Fruit fly (Drosophila melanogaster) whole organism, embryonic: Measurements from ENCODE around the gene CG6847.

Experiments
- Ada2b ChIP-seq: fragments of 200-800 bp; sonication (Bioruptor generic); IDR thresholded peaks from 2 replicates; pipeline ENCODE4 v1.3.6; 2022; ENCODE audit warnings: missing biosample characterization, missing genetic modification characterization
- Adf1 ChIP-seq: fragments of 200-800 bp; sonication (Bioruptor generic); IDR thresholded peaks from 2 replicates; pipeline ENCODE4 v1.3.6; 2022; ENCODE audit warnings: missing biosample characterization, missing genetic modification characterization
- CG10543 ChIP-seq: fragments of 200-800 bp; sonication (Bioruptor generic); optimal IDR thresholded peaks from 3 replicates; lab custom pipeline; 2017; ENCODE audit warnings: missing biosample characterization, mild to moderate bottlenecking, missing genetic modification characterization, moderate library complexity
- CG12769 ChIP-seq: fragments of 200-800 bp; sonication (Bioruptor generic); optimal IDR thresholded peaks from 2 replicates; lab custom pipeline; 2019; ENCODE audit warnings: missing biosample characterization, mild to moderate bottlenecking, missing genetic modification characterization, moderate library complexity
- CG13296 ChIP-seq: fragments of 200-800 bp; sonication (Bioruptor generic); optimal IDR thresholded peaks from 3 replicates; lab custom pipeline; 2018; ENCODE audit warnings: missing biosample characterization, mild to moderate bottlenecking, missing genetic modification characterization
- CG15479 ChIP-seq: fragments of 200-800 bp; sonication (Bioruptor generic); optimal IDR thresholded peaks from 3 replicates; lab custom pipeline; 2019; ENCODE audit warnings: missing biosample characterization, mild to moderate bottlenecking, missing genetic modification characterization, moderate library complexity
- CG17186 ChIP-seq: fragments of 200-800 bp; sonication (Bioruptor generic); optimal IDR thresholded peaks from 3 replicates; lab custom pipeline; 2017; ENCODE audit warnings: missing biosample characterization, missing genetic modification reagents, missing genetic modification characterization
- CG17612 ChIP-seq: fragments of 200-800 bp; sonication (Bioruptor generic); IDR thresholded peaks from 2 replicates; pipeline ENCODE4 v1.3.6; 2022; ENCODE audit warnings: missing biosample characterization, missing genetic modification characterization
- CG2116 ChIP-seq: fragments of 200-800 bp; sonication (Bioruptor generic); optimal IDR thresholded peaks from 3 replicates; lab custom pipeline; 2018; ENCODE audit warnings: missing biosample characterization, mild to moderate bottlenecking, missing genetic modification characterization
- CG30020 ChIP-seq: fragments of 200-800 bp; optimal IDR thresholded peaks from 2 replicates; lab custom pipeline; 2019; ENCODE audit warnings: missing biosample characterization, mild to moderate bottlenecking, missing genetic modification characterization, moderate library complexity
- CG3065 ChIP-seq: fragments of 200-800 bp; sonication (Bioruptor generic); optimal IDR thresholded peaks from 2 replicates; lab custom pipeline; 2016; ENCODE audit warnings: missing biosample characterization, missing genetic modification characterization
- CG3163 ChIP-seq: fragments of 200-800 bp; sonication (Bioruptor generic); optimal IDR thresholded peaks from 3 replicates; lab custom pipeline; 2016; ENCODE audit warnings: missing biosample characterization, missing genetic modification characterization
- CG32532 ChIP-seq: fragments of 200-800 bp; sonication (Bioruptor generic); IDR thresholded peaks from 2 replicates; pipeline ENCODE4 v1.3.6; 2022; ENCODE audit warnings: missing biosample characterization, missing genetic modification characterization
- CG32772 ChIP-seq: fragments of 200-800 bp; sonication (Bioruptor generic); IDR thresholded peaks from 2 replicates; pipeline ENCODE4 v1.3.6; 2022; ENCODE audit warnings: missing biosample characterization, missing genetic modification characterization
- CG34224 ChIP-seq: fragments of 200-800 bp; sonication (Bioruptor generic); IDR thresholded peaks from 3 replicates; pipeline ENCODE4 v1.3.6; 2022; ENCODE audit warnings: missing biosample characterization, missing genetic modification characterization; ENCODE audit not compliant: partially characterized antibody
- CG4360 ChIP-seq: fragments of 200-800 bp; sonication (Bioruptor generic); IDR thresholded peaks from 2 replicates; pipeline ENCODE4 v1.3.6; 2022; ENCODE audit warnings: missing biosample characterization, missing genetic modification characterization
- CG6175 ChIP-seq: fragments of 200-800 bp; sonication (Bioruptor generic); IDR thresholded peaks from 3 replicates; pipeline ENCODE4 v1.3.6; 2022; ENCODE audit warnings: missing biosample characterization, missing genetic modification characterization
- CG7928 ChIP-seq: fragments of 200-800 bp; sonication (Bioruptor generic); optimal IDR thresholded peaks from 2 replicates; lab custom pipeline; 2017; ENCODE audit warnings: missing biosample characterization, mild to moderate bottlenecking, missing genetic modification characterization
- CG7963 ChIP-seq: fragments of 200-800 bp; sonication (Bioruptor generic); IDR thresholded peaks from 3 replicates; pipeline ENCODE4 v1.3.6; 2022; ENCODE audit warnings: missing biosample characterization, missing genetic modification characterization; ENCODE audit not compliant: partially characterized antibody
- CG8281 ChIP-seq: fragments of 200-800 bp; sonication (Bioruptor generic); optimal IDR thresholded peaks from 2 replicates; lab custom pipeline; 2018; ENCODE audit warnings: missing biosample characterization, mild to moderate bottlenecking, missing genetic modification characterization, moderate library complexity
- CG8478 ChIP-seq: fragments of >200 bp; optimal IDR thresholded peaks from 2 replicates; lab custom pipeline; 2018
- CG9727 ChIP-seq: fragments of 200-800 bp; sonication (Bioruptor generic); optimal IDR thresholded peaks from 3 replicates; lab custom pipeline; 2017; ENCODE audit warnings: missing biosample characterization, mild to moderate bottlenecking, missing genetic modification characterization
- CHES-1-like ChIP-seq: fragments of 200-800 bp; sonication (Bioruptor generic); optimal IDR thresholded peaks from 2 replicates; lab custom pipeline; 2016; ENCODE audit warnings: missing biosample characterization, missing genetic modification characterization
- Dref ChIP-seq: fragments of 200-800 bp; sonication (Bioruptor generic); IDR thresholded peaks from 2 replicates; pipeline ENCODE4 v1.3.6; 2022; ENCODE audit warnings: missing biosample characterization, missing genetic modification characterization
- Drgx ChIP-seq: fragments of 200-800 bp; sonication (Bioruptor generic); IDR thresholded peaks from 2 replicates; pipeline ENCODE4 v1.3.6; 2022; ENCODE audit warnings: missing biosample characterization, missing genetic modification characterization
- E2f2 ChIP-seq: fragments of 200-800 bp; sonication (Bioruptor generic); IDR thresholded peaks from 2 replicates; pipeline ENCODE4 v1.3.6; 2022; ENCODE audit warnings: missing biosample characterization, missing genetic modification characterization
- Hr78 ChIP-seq, 2 experiments: fragments of 200-800 bp in 1 of 2; fragments of >200 bp in 1 of 2; sonication (Bioruptor generic) in 1 of 2; optimal IDR thresholded peaks; 2 replicates each; lab custom pipeline; 2017 to 2019; ENCODE audit warnings: missing biosample characterization in 2 of 2, missing genetic modification characterization in 2 of 2, mild to moderate bottlenecking in 1 of 2, moderate library complexity in 1 of 2
- Jarid2 ChIP-seq: fragments of 200-800 bp; sonication (Bioruptor generic); optimal IDR thresholded peaks from 3 replicates; lab custom pipeline; 2017; ENCODE audit warnings: mild to moderate bottlenecking, missing biosample characterization, missing genetic modification reagents, missing genetic modification characterization
- Med ChIP-seq: fragments of 200-800 bp; sonication (Bioruptor generic); peaks from one replicate; lab custom pipeline; 2016; ENCODE audit warnings: missing biosample characterization, missing genetic modification characterization, mild to moderate bottlenecking, inconsistent platforms, moderate library complexity
- NfI ChIP-seq: fragments of 200-800 bp; sonication (Bioruptor generic); optimal IDR thresholded peaks from 3 replicates; lab custom pipeline; 2018; ENCODE audit warnings: missing biosample characterization, mild to moderate bottlenecking, missing genetic modification characterization, moderate library complexity
- Oli ChIP-seq: fragments of 200-800 bp; sonication (Bioruptor generic); optimal IDR thresholded peaks from 2 replicates; lab custom pipeline; 2018; ENCODE audit warnings: missing biosample characterization, mild to moderate bottlenecking, missing genetic modification characterization, moderate library complexity
- Sox100B ChIP-seq: fragments of 200-800 bp; sonication (Bioruptor generic); optimal IDR thresholded peaks from 3 replicates; lab custom pipeline; 2018; ENCODE audit warnings: missing biosample characterization, mild to moderate bottlenecking, missing genetic modification characterization
- Trl ChIP-seq, 3 experiments: fragments of >200 bp in 2 of 3; fragments of 200-800 bp in 1 of 3; sonication (Bioruptor generic) in 1 of 3; optimal IDR thresholded peaks; 2 replicates in 1 of 3; 3 replicates in 2 of 3; lab custom pipeline; 2016 to 2017; ENCODE audit warnings: missing biosample characterization in 1 of 3, missing genetic modification characterization in 1 of 3
- YL-1 ChIP-seq: fragments of 200-800 bp; sonication (Bioruptor generic); optimal IDR thresholded peaks from 3 replicates; lab custom pipeline; 2017; ENCODE audit warnings: missing biosample characterization, mild to moderate bottlenecking, missing genetic modification characterization
- ase ChIP-seq: fragments of 200-800 bp; sonication (Bioruptor generic); IDR thresholded peaks from 3 replicates; pipeline ENCODE4 v1.3.6; 2022; ENCODE audit warnings: missing biosample characterization, missing genetic modification characterization
- bbx ChIP-seq: fragments of 200-800 bp; sonication (Bioruptor generic); IDR thresholded peaks from 2 replicates; pipeline ENCODE4 v1.3.6; 2022; ENCODE audit warnings: missing biosample characterization, missing genetic modification characterization; ENCODE audit not compliant: partially characterized antibody
- bigmax ChIP-seq: fragments of 200-800 bp; sonication (Bioruptor generic); optimal IDR thresholded peaks from 2 replicates; lab custom pipeline; 2018; ENCODE audit warnings: missing biosample characterization, mild to moderate bottlenecking, missing genetic modification characterization
- chinmo ChIP-seq: fragments of 200-800 bp; sonication (Bioruptor generic); IDR thresholded peaks from 4 replicates; pipeline ENCODE4 v1.3.6; 2022; ENCODE audit warnings: missing biosample characterization, missing genetic modification characterization; ENCODE audit not compliant: partially characterized antibody
- crp ChIP-seq, 2 experiments: fragments of 200-800 bp; sonication (Bioruptor generic); optimal IDR thresholded peaks; 2 replicates in 1 of 2; 3 replicates in 1 of 2; lab custom pipeline; 2017; ENCODE audit warnings: missing biosample characterization in 2 of 2, missing genetic modification characterization in 2 of 2, mild to moderate bottlenecking in 1 of 2, moderate library complexity in 1 of 2
- cwo ChIP-seq: fragments of 200-800 bp; sonication (Bioruptor generic); optimal IDR thresholded peaks from 3 replicates; lab custom pipeline; 2017; ENCODE audit warnings: missing biosample characterization, missing genetic modification characterization, mild to moderate bottlenecking, moderate library complexity, missing genetic modification reagents
- dm ChIP-seq: fragments of 200-800 bp; sonication (Bioruptor generic); optimal IDR thresholded peaks from 3 replicates; lab custom pipeline; 2016; ENCODE audit warnings: missing biosample characterization, missing genetic modification characterization
- gcm2 ChIP-seq: fragments of 200-800 bp; sonication (Bioruptor generic); optimal IDR thresholded peaks from 2 replicates; lab custom pipeline; 2016; ENCODE audit warnings: missing biosample characterization, missing genetic modification characterization
- kni ChIP-seq: fragments of 200-800 bp; sonication (Bioruptor generic); optimal IDR thresholded peaks from 3 replicates; lab custom pipeline; 2017; ENCODE audit warnings: mild to moderate bottlenecking, missing biosample characterization, missing genetic modification reagents, missing genetic modification characterization
- rib ChIP-seq: fragments of 200-800 bp; sonication (Bioruptor generic); IDR thresholded peaks from 2 replicates; pipeline ENCODE4 v1.3.6; 2022; ENCODE audit warnings: missing biosample characterization, missing genetic modification characterization
- sd ChIP-seq: fragments of 200-800 bp; sonication (Bioruptor generic); optimal IDR thresholded peaks from 3 replicates; lab custom pipeline; 2018; ENCODE audit warnings: missing biosample characterization, mild to moderate bottlenecking, missing genetic modification characterization, moderate library complexity
- sqz ChIP-seq: fragments of 200-800 bp; sonication (Bioruptor generic); optimal IDR thresholded peaks from 3 replicates; lab custom pipeline; 2018; ENCODE audit warnings: missing biosample characterization, mild to moderate bottlenecking, missing genetic modification characterization

The CG6847 gene

DNA sequence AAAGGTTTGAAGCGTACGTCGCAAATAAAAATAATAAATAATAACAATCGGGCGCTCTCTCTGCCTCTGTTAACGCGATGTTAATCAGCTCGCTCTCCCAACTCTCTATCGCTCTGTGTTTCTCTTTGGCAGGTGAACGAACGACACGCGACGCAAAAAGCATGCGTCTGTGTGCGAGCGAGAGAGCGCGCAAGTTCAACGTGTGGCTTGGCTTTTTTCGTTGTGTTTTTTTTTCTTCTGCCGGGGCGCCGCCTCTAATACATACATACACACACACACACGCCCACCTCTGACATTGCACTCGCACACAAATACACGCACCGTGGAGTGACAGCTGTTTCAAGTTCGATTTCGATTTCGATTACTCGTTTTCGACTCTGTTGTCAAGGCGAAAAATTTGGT lies 32.6 kb upstream of the CG6847 start (continued):
- TF ChIP-seq NfI (GFP tag; lab: Kevin White, UChicago): no peak
- TF ChIP-seq CHES-1-like (GFP tag; lab: Kevin White, UChicago): peak; percentile 42
- peak; percentile 65 for TF ChIP-seq Drgx (GFP tag; lab: Robert Waterston, UW)
- TF ChIP-seq dm (GFP tag; lab: Kevin White, UChicago): peak; percentile 26
- peak; percentile 97 for TF ChIP-seq sqz (GFP tag; lab: Kevin White, UChicago)
- TF ChIP-seq chinmo: peak; percentile 96
- TF ChIP-seq gcm2 (GFP tag; lab: Kevin White, UChicago): no peak
- TF ChIP-seq Adf1 (GFP tag; lab: Robert Waterston, UW): peak; percentile 69
- TF ChIP-seq Sox100B: no peak
- peak; percentile 86 for TF ChIP-seq cwo (GFP tag; lab: Kevin White, UChicago)
- TF ChIP-seq CG7928 (GFP tag; lab: Kevin White, UChicago): no peak
- TF ChIP-seq E2f2 (GFP tag; lab: Robert Waterston, UW): peak; percentile 25; the same call in 1 of the 2 replicates
- TF ChIP-seq Jarid2: no peak
- peak; percentile 81 for TF ChIP-seq CG32772
- TF ChIP-seq CG13296: no peak
- TF ChIP-seq CG7963 (GFP tag; lab: Robert Waterston, UW): no peak
- peak; percentile 86 to 91 for TF ChIP-seq Trl (optimal IDR thresholded peaks at IDR 0.05; lab: Kevin White, UChicago)
- TF ChIP-seq Trl (GFP tag; optimal IDR thresholded peaks at IDR 0.05; lab: Kevin White, UChicago): no peak
- peak; percentile 2 for TF ChIP-seq kni (GFP tag; lab: Kevin White, UChicago)
- peak; percentile 56 for TF ChIP-seq CG17186
- TF ChIP-seq CG32532: peak; percentile 41; the same call in 1 of the 2 replicates
- TF ChIP-seq CG9727 (GFP tag; lab: Kevin White, UChicago): peak; percentile 25
- no peak for TF ChIP-seq Ada2b (GFP tag; lab: Robert Waterston, UW)
- peak; percentile 48; the same call in 1 of the 2 replicates for TF ChIP-seq rib
- TF ChIP-seq YL-1 (GFP tag; lab: Kevin White, UChicago): peak; percentile 2
- TF ChIP-seq Dref (GFP tag; lab: Robert Waterston, UW): peak; percentile 42
- 0 out of 3 replicates have a peak, but pooled peaks have one; percentile 14 for TF ChIP-seq CG34224 (GFP tag; lab: Robert Waterston, UW)
- TF ChIP-seq CG8281: no peak
- no peak for TF ChIP-seq CG30020 (tag; lab: Kevin White, UChicago)
- TF ChIP-seq ase (GFP tag; lab: Robert Waterston, UW): no peak
- TF ChIP-seq CG4360 (GFP tag; lab: Robert Waterston, UW): 0 out of 2 replicates have a peak, but pooled peaks have one; percentile 24
- peak in 1 of 2 experiments; percentile 85 for TF ChIP-seq Hr78 (GFP tag; optimal IDR thresholded peaks at IDR 0.05; lab: Kevin White, UChicago)
- TF ChIP-seq bbx (GFP tag; lab: Robert Waterston, UW): peak; percentile 32; the same call in 1 of the 2 replicates
- peak; percentile 48 for TF ChIP-seq sd (tag; lab: Kevin White, UChicago)
- TF ChIP-seq CG10543 (GFP tag; lab: Kevin White, UChicago): peak; percentile 21
- TF ChIP-seq Oli: no peak
- no peak for TF ChIP-seq CG15479 (GFP tag; lab: Kevin White, UChicago)
- no peak for TF ChIP-seq CG3065 (GFP tag; lab: Kevin White, UChicago)
- TF ChIP-seq CG12769 (tag; lab: Kevin White, UChicago): peak; percentile 16
- peak; percentile 54 for TF ChIP-seq Med (GFP tag; lab: Kevin White, UChicago)
- TF ChIP-seq CG6175 (GFP tag; lab: Robert Waterston, UW): peak; percentile 99
- TF ChIP-seq CG3163 (GFP tag; lab: Kevin White, UChicago): peak; percentile 74
- peak in 1 of 2 experiments; percentile 66 for TF ChIP-seq crp (GFP tag; optimal IDR thresholded peaks at IDR 0.05; lab: Kevin White, UChicago)
- TF ChIP-seq CG17612 (GFP tag; lab: Robert Waterston, UW): no peak
- peak; percentile 46 for TF ChIP-seq CG8478 (lab: Kevin White, UChicago)
- TF ChIP-seq CG2116 (GFP tag; lab: Kevin White, UChicago): peak; percentile 56
- peak; percentile 10 for TF ChIP-seq bigmax (GFP tag; lab: Kevin White, UChicago)
- TF ChIP-seq, all 482 proteins: peak for 46
